Worm (Caenorhabditis elegans) whole organism, mixed stage, embryonic: ENCODE measurements around the gene ceh-74.

Experiments
- drap-1 ChIP-seq: fragments of 200-800 bp; sonication (Bioruptor generic); optimal IDR thresholded peaks from 3 replicates; lab custom pipeline; 2018; ENCODE audit warnings: mild to moderate bottlenecking, missing genetic modification characterization, missing compliant biosample characterization
- ham-2 ChIP-seq: fragments of 200-800 bp; sonication (Bioruptor generic); optimal IDR thresholded peaks from 2 replicates; lab custom pipeline; 2018; ENCODE audit warnings: mild to moderate bottlenecking, missing genetic modification characterization, missing compliant biosample characterization
- lsy-2 ChIP-seq: fragments of 150-350 bp; optimal IDR thresholded peaks from 2 replicates; lab custom pipeline; 2014; ENCODE audit warnings: missing biosample characterization, missing genetic modification characterization
- mep-1 ChIP-seq: fragments of 150-350 bp; optimal IDR thresholded peaks from 2 replicates; lab custom pipeline; 2017; ENCODE audit warnings: missing biosample characterization, missing genetic modification reagents, missing genetic modification characterization, inconsistent platforms
- nhr-237 ChIP-seq: fragments of 150-350 bp; optimal IDR thresholded peaks from 2 replicates; lab custom pipeline; 2014; ENCODE audit warnings: missing biosample characterization, missing genetic modification characterization
- nhr-28 ChIP-seq: fragments of 150-350 bp; optimal IDR thresholded peaks from 2 replicates; lab custom pipeline; 2014; ENCODE audit warnings: missing biosample characterization, missing genetic modification characterization
- snpc-4 ChIP-seq: fragments of 150-350 bp; optimal IDR thresholded peaks from 2 replicates; lab custom pipeline; 2014; ENCODE audit warnings: missing biosample characterization, missing genetic modification characterization
- unc-39 ChIP-seq: fragments of 150-350 bp; optimal IDR thresholded peaks from 2 replicates; lab custom pipeline; 2014; ENCODE audit warnings: missing biosample characterization, missing genetic modification characterization
- zip-8 ChIP-seq: fragments of 150-350 bp; optimal IDR thresholded peaks from 2 replicates; lab custom pipeline; 2014; ENCODE audit warnings: missing biosample characterization, missing genetic modification characterization

DNA sequence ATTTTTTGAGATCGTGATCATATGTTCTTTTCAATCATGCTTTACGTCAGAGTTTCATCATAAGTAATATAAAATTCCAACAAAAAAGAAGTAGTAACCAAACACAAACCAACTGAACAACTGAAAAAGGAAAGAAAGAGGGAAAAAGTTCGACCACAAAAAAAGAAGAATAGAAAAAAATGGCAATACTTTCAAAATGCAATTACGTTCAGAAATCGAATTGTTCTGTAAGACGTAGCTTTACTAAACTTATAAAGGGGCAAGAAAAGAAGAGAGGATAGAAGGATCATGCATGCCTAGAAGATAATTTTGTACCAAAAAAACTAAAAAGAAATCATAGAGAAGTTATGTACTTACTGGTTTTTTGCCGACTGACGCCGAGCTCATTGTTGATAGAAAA lies 37.1 kb upstream of the ceh-74 start:
- TF ChIP-seq zip-8 (tag; lab: Kevin White, UChicago): no peak
- no peak for TF ChIP-seq snpc-4 (tag; lab: Kevin White, UChicago)
- no peak for TF ChIP-seq lsy-2 (tag; lab: Kevin White, UChicago)
- TF ChIP-seq drap-1 (GFP tag; lab: Kevin White, UChicago): no peak
- no peak for TF ChIP-seq ham-2 (GFP tag; lab: Kevin White, UChicago)
- no peak for TF ChIP-seq mep-1
- no peak for TF ChIP-seq nhr-237 (tag; lab: Kevin White, UChicago)
- TF ChIP-seq unc-39 (tag; lab: Kevin White, UChicago): no peak
- TF ChIP-seq nhr-28 (tag; lab: Kevin White, UChicago): no peak
